Worm (Caenorhabditis elegans) whole organism, L2 larva: ENCODE results near the gene Y62H9A.9.

ENCODE experiments used
- R02D3.7 ChIP-seq: fragments of 150-350 bp; optimal IDR thresholded peaks from 2 replicates; lab custom pipeline; 2014; ENCODE audit warnings: missing biosample characterization, missing genetic modification characterization
- blmp-1 ChIP-seq: sonication (generic microtip); optimal IDR thresholded peaks from 2 replicates; lab custom pipeline; 2017; ENCODE audit warnings: missing genetic modification characterization, mild to moderate bottlenecking, missing compliant biosample characterization, antibody characterized with exemption, moderate library complexity; ENCODE audit not compliant: insufficient read depth
- ceh-16 ChIP-seq: fragments of 150-350 bp; optimal IDR thresholded peaks from 2 replicates; lab custom pipeline; 2014; ENCODE audit warnings: missing biosample characterization, missing genetic modification characterization
- egl-27 ChIP-seq: sonication (generic microtip); optimal IDR thresholded peaks from 3 replicates; lab custom pipeline; 2017; ENCODE audit warnings: missing biosample characterization, missing genetic modification reagents, missing genetic modification characterization
- fos-1 ChIP-seq: fragments of 150-350 bp; optimal IDR thresholded peaks from 2 replicates; lab custom pipeline; 2014; ENCODE audit warnings: missing biosample characterization, missing genetic modification characterization
- lsy-2 ChIP-seq, 2 experiments: fragments of 150-350 bp in 1 of 2; sonication (generic microtip) in 1 of 2; optimal IDR thresholded peaks; 2 replicates each; lab custom pipeline; 2014 to 2017; ENCODE audit warnings: missing biosample characterization in 2 of 2, missing genetic modification characterization in 2 of 2
- nhr-10 ChIP-seq: sonication (generic microtip); optimal IDR thresholded peaks from 2 replicates; lab custom pipeline; 2017; ENCODE audit warnings: missing biosample characterization, missing genetic modification characterization
- nhr-237 ChIP-seq: fragments of 150-350 bp; optimal IDR thresholded peaks from 2 replicates; lab custom pipeline; 2014; ENCODE audit warnings: missing biosample characterization, missing genetic modification characterization
- unc-39 ChIP-seq: fragments of 150-350 bp; optimal IDR thresholded peaks from 2 replicates; lab custom pipeline; 2014; ENCODE audit warnings: missing biosample characterization, missing genetic modification characterization

DNA sequence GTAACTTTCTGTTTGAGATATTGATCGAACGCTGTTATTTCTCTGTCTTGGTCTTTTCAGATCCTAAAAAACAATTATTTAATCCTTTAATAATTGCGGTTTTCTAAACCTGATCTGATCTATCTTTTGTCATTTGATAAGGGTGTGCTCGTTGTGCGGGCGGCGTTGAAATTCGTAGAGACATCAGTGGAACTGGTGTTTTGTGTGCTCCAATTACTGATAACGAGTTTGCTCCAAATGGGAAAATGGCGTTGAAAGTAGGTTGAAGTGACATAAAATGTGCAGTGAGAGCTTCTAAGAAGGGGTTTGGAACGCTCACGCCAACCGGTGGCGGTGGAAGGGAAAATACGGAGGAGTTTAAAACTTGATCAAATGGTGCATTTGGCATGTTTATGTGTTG, 43.5 kb downstream of the Y62H9A.9 start:
- TF ChIP-seq fos-1 (tag; lab: Kevin White, UChicago) (peak; percentile 21), egl-27 (no peak), lsy-2 (tag; optimal IDR thresholded peaks at IDR 0.05; lab: Kevin White, UChicago) (no peak), R02D3.7 (no peak), unc-39 (tag; lab: Kevin White, UChicago) (no peak), nhr-237 (tag; lab: Kevin White, UChicago) (no peak), nhr-10 (tag; lab: Kevin White, UChicago) (no peak), blmp-1 (no peak), ceh-16 (tag; lab: Kevin White, UChicago) (no peak)
